Worm (Caenorhabditis elegans): Measurements from ENCODE around the gene C01G10.7.

ce11 chrV:15132423-15132822 is 46.9 kb downstream of the C01G10.7 start, which contains the start of gene str-171:
- TF ChIP-seq rnt-1 (tag; optimal IDR thresholded peaks at IDR 0.05) (no peak), dmd-4 (tag; optimal IDR thresholded peaks at IDR 0.05; ENCODE audit: borderline replicate concordance) (no peak), che-1 (tag; optimal IDR thresholded peaks at IDR 0.05) (no peak), sox-2 (GFP tag; IDR thresholded peaks at IDR 0.05) (no peak), fkh-10 (GFP tag; optimal IDR thresholded peaks at IDR 0.05) (no peak), tbx-7 (tag; optimal IDR thresholded peaks at IDR 0.05) (no peak)

Data from whole organism, late embryonic.